Fruit fly (Drosophila melanogaster): Measurements from ENCODE around the gene CG12713.

CG12713 gene

DNA sequence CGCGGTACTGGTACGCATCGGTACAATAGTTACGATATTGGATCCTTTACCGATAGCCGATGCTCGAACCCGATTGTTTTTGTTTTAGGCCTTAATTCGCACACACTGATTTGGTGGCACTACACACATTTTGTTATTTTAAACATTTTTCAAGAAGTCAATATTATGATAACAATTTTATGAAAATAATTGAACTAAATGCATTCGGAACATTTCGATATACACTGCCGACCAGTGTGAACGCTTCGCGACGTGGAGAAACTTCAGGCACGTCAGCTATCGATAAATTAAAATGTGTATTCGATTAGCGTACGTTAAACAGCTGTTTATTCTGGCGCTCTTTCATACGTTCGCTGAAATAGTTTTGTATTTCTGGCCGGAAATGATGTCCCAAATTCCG is at the start of gene CG12713 (continued):
- TF ChIP-seq grau (tag; optimal IDR thresholded peaks at IDR 0.05), result peak; percentile 31
- TF ChIP-seq CG1832 (GFP tag; optimal IDR thresholded peaks at IDR 0.05), result no peak
- no peak for TF ChIP-seq CG14441 (GFP tag; IDR thresholded peaks at IDR 0.05)
- no peak for TF ChIP-seq scrt (GFP tag; optimal IDR thresholded peaks at IDR 0.05)
- peak; percentile 6 for TF ChIP-seq gro (GFP tag; optimal IDR thresholded peaks at IDR 0.05)
- peak; percentile 19 for TF ChIP-seq D19A (tag; optimal IDR thresholded peaks at IDR 0.05)
- no peak for TF ChIP-seq tio (GFP tag; optimal IDR thresholded peaks at IDR 0.05)
- TF ChIP-seq CG4424 (GFP tag; optimal IDR thresholded peaks at IDR 0.05), result peak; percentile 20
- no peak for TF ChIP-seq CrebB (tag; optimal IDR thresholded peaks at IDR 0.05)
- no peak for TF ChIP-seq psq (GFP tag; optimal IDR thresholded peaks at IDR 0.05)
- TF ChIP-seq croc (GFP tag; conservative IDR thresholded peaks at IDR 0.05), result no peak
- no peak for TF ChIP-seq MTF-1 (GFP tag; optimal IDR thresholded peaks at IDR 0.05; ENCODE audit: borderline replicate concordance)
- no peak for TF ChIP-seq jumu (GFP tag; optimal IDR thresholded peaks at IDR 0.05)
- TF ChIP-seq crc (GFP tag; optimal IDR thresholded peaks at IDR 0.05), result no peak
- no peak for TF ChIP-seq CG12071 (GFP tag; optimal IDR thresholded peaks at IDR 0.05)
- no peak for TF ChIP-seq fd64A (GFP tag; optimal IDR thresholded peaks at IDR 0.05)
- peak; percentile 3 for TF ChIP-seq CG10979 (tag; optimal IDR thresholded peaks at IDR 0.05)
- peak; percentile 70 for TF ChIP-seq sna (GFP tag; IDR thresholded peaks at IDR 0.05; ENCODE audit: partially characterized antibody)
- TF ChIP-seq bigmax (GFP tag; optimal IDR thresholded peaks at IDR 0.05), result no peak
- no peak for TF ChIP-seq Hand (GFP tag; optimal IDR thresholded peaks at IDR 0.05)
- no peak for TF ChIP-seq gt (GFP tag; IDR thresholded peaks at IDR 0.05)
- TF ChIP-seq Ada2b (GFP tag; IDR thresholded peaks at IDR 0.05), result no peak
- TF ChIP-seq CG2120 (GFP tag; optimal IDR thresholded peaks at IDR 0.05), result peak; percentile 53
- no peak for TF ChIP-seq Meics (GFP tag; optimal IDR thresholded peaks at IDR 0.05)
- peak; percentile 82 for TF ChIP-seq CG15514 (GFP tag; optimal IDR thresholded peaks at IDR 0.05)
- TF ChIP-seq Hr51 (GFP tag; optimal IDR thresholded peaks at IDR 0.05), result no peak
- TF ChIP-seq nerfin-1 (tag; optimal IDR thresholded peaks at IDR 0.05), result no peak
- TF ChIP-seq trem (tag; optimal IDR thresholded peaks at IDR 0.05), result peak; percentile 82
- TF ChIP-seq bcd (GFP tag; optimal IDR thresholded peaks at IDR 0.05), result no peak
- peak; percentile 7 for TF ChIP-seq sug (tag; optimal IDR thresholded peaks at IDR 0.05)
- no peak for TF ChIP-seq B-H2 (GFP tag; optimal IDR thresholded peaks at IDR 0.05)
- no peak for TF ChIP-seq CG10321 (GFP tag; IDR thresholded peaks at IDR 0.05)
- no peak for TF ChIP-seq Eip74EF (GFP tag; optimal IDR thresholded peaks at IDR 0.05)
- TF ChIP-seq ATbp (GFP tag; optimal IDR thresholded peaks at IDR 0.05), result no peak
- no peak for TF ChIP-seq ems (GFP tag; optimal IDR thresholded peaks at IDR 0.05)
- TF ChIP-seq CG8478 (optimal IDR thresholded peaks at IDR 0.05), result no peak
- no peak for TF ChIP-seq Oaz (GFP tag; IDR thresholded peaks at IDR 0.05)
- no peak for TF ChIP-seq Ssrp (tag; optimal IDR thresholded peaks at IDR 0.05)
- peak; percentile 9 for TF ChIP-seq exex (tag; optimal IDR thresholded peaks at IDR 0.05)
- no peak for TF ChIP-seq br (optimal IDR thresholded peaks at IDR 0.05)
- TF ChIP-seq Usf (GFP tag; optimal IDR thresholded peaks at IDR 0.05), result no peak
- TF ChIP-seq CG1024 (GFP tag; IDR thresholded peaks at IDR 0.05), result no peak
- no peak for TF ChIP-seq CG4707 (GFP tag; optimal IDR thresholded peaks at IDR 0.05)
- TF ChIP-seq CG34224 (GFP tag; IDR thresholded peaks at IDR 0.05; ENCODE audit: partially characterized antibody), result peak; percentile 86
- no peak for TF ChIP-seq Abd-B (GFP tag; optimal IDR thresholded peaks at IDR 0.05)
- TF ChIP-seq CG17328 (GFP tag; IDR thresholded peaks at IDR 0.05), result no peak
- TF ChIP-seq Ets97D (GFP tag; optimal IDR thresholded peaks at IDR 0.05), result peak; percentile 82
- TF ChIP-seq CG15696 (tag; optimal IDR thresholded peaks at IDR 0.05), result no peak
- TF ChIP-seq Stat92E (GFP tag; optimal IDR thresholded peaks at IDR 0.05), result peak in 1 of 3 experiments; percentile 25
- no peak for TF ChIP-seq CG9817 (tag; optimal IDR thresholded peaks at IDR 0.05)
- peak; percentile 36 for TF ChIP-seq CG33213 (GFP tag; optimal IDR thresholded peaks at IDR 0.05)

Data from whole organism, embryonic.